Fruit fly (Drosophila melanogaster): ENCODE measurements around the gene CG8945.

DNA sequence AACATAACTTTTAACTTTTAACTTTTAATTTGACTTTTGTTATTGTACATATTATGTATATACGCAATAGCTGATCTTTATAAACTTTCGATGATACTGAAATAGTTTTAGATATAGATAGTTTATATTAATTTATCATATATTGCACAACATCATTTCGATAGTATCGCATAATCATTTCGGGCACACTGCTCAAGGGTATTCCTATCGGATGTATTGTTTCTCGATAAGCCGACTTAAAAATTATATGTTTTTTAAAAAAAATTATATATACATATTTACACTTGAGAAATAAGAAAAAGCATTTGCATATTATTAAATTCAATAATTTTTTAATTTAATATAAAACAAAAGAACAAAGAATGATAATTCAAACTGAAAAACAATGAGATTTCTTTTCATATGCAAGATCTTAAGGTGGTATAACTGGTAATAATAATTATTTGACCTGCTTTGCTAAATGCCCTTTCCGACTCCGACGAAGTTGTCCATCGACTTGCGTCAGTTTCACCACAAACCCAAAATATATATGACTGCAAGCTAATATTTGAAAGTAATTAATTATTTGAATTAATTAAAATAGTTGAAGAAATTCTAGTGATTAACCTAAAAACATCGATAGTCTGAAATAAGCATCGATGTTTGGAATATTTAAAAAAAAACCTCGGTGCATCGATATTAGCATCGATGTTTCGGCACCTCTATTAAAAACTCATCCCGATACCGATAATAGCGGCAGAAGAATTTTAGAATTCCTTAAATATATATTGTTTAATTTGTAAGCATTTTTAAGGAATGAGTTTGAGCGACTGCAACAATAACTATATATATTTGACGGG is 9.1 kb downstream of the CG8945 start, which contains the start of gene CG4949:
- TF ChIP-seq Ets65A (GFP tag) (peak; percentile 20), pan (optimal IDR thresholded peaks at IDR 0.05) (no peak), pan (GFP tag; optimal IDR thresholded peaks at IDR 0.05 in 1 of 2, IDR thresholded peaks at IDR 0.05 in 1 of 2) (peak in 1 of 2 experiments; percentile 18), pb (GFP tag; optimal IDR thresholded peaks at IDR 0.05) (no peak), ranshi (GFP tag; IDR thresholded peaks at IDR 0.05) (0 out of 2 replicates have a peak, but pooled peaks have one; percentile 20), stc (GFP tag; IDR thresholded peaks at IDR 0.05) (peak; percentile 32; the same call in 1 of the 2 replicates), gsb-n (tag; optimal IDR thresholded peaks at IDR 0.05) (no peak), ro (GFP tag; IDR thresholded peaks at IDR 0.05) (no peak)
